Worm (Caenorhabditis elegans) whole organism, late embryonic: ENCODE data around the gene ztf-25.

Experiments
- C08G9.2 ChIP-seq: sonication (generic microtip); optimal IDR thresholded peaks from 2 replicates; lab custom pipeline; 2016; ENCODE audit warnings: mild to moderate bottlenecking, missing genetic modification characterization, moderate library complexity, missing compliant biosample characterization
- ceh-14 ChIP-seq: sonication (generic microtip); optimal IDR thresholded peaks from 2 replicates; lab custom pipeline; 2016; ENCODE audit warnings: missing genotype, missing genetic modification characterization, missing compliant biosample characterization
- ceh-9 ChIP-seq: sonication (generic microtip); optimal IDR thresholded peaks from 2 replicates; lab custom pipeline; 2016; ENCODE audit warnings: mild to moderate bottlenecking, missing genetic modification characterization, inconsistent platforms, missing compliant biosample characterization
- fkh-10 ChIP-seq: fragments of 150-350 bp; optimal IDR thresholded peaks from 2 replicates; lab custom pipeline; 2014; ENCODE audit warnings: missing biosample characterization, missing genetic modification reagents, missing genetic modification characterization
- nhr-11 ChIP-seq: fragments of 150-350 bp; optimal IDR thresholded peaks from 2 replicates; lab custom pipeline; 2014; ENCODE audit warnings: missing biosample characterization, missing genetic modification characterization
- pha-4 ChIP-seq: fragments of 150-350 bp; optimal IDR thresholded peaks from 2 replicates; lab custom pipeline; 2018; ENCODE audit warnings: missing biosample characterization, missing genetic modification reagents, missing genetic modification characterization
- sox-4 ChIP-seq: sonication (generic microtip); optimal IDR thresholded peaks from 2 replicates; lab custom pipeline; 2017; ENCODE audit warnings: mild to moderate bottlenecking, missing genetic modification characterization, inconsistent platforms, missing compliant biosample characterization
- tbx-2 ChIP-seq: sonication (generic microtip); optimal IDR thresholded peaks from 2 replicates; lab custom pipeline; 2016; ENCODE audit warnings: missing genetic modification characterization, missing compliant biosample characterization

DNA sequence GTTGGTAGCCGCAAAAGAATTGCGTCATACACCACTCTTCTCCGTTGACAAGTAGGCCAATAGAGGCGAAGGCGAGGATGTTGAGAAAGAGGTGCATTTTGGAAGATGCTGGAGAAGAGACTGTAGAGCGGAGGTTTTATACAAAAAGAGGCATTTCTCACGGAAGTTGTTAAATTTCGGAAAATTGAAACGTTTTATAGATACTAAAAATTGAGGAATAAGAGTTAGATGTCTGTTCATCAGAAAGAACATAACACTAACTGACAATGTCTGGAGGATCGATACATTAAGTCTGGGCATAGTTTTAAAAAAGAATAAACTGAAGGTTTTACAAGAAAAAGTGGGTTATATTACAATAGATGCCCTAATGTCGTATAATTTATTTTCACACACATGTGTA lies 12.6 kb downstream of the ztf-25 start, which contains the start of gene Y6G8.14:
- TF ChIP-seq tbx-2 = no peak
- TF ChIP-seq fkh-10 (GFP tag; lab: Kevin White, UChicago) = no peak
- no peak for TF ChIP-seq sox-4
- no peak for TF ChIP-seq pha-4 (tag; lab: Kevin White, UChicago)
- no peak for TF ChIP-seq ceh-14
- TF ChIP-seq C08G9.2 = no peak
- no peak for TF ChIP-seq nhr-11 (tag; lab: Kevin White, UChicago)
- no peak for TF ChIP-seq ceh-9 (tag; lab: Kevin White, UChicago)
